Worm (Caenorhabditis elegans) whole organism, young adult: Measurements from ENCODE around the gene cut-1.

ENCODE experiments used
- B0019.2 ChIP-seq: fragments of 200-800 bp; sonication (Bioruptor generic); conservative IDR thresholded peaks from 2 replicates; pipeline ENCODE4 v1.3.6; 2022; ENCODE audit warnings: missing genetic modification reagents, missing genetic modification characterization, missing compliant biosample characterization
- B0261.1 ChIP-seq: sonication (generic microtip); optimal IDR thresholded peaks from 2 replicates; lab custom pipeline; 2016; ENCODE audit warnings: mild to moderate bottlenecking, missing genetic modification characterization, moderate library complexity, missing compliant biosample characterization
- D2030.7 ChIP-seq: fragments of 200-800 bp; sonication (Bioruptor generic); IDR thresholded peaks from 2 replicates; pipeline ENCODE4 v1.3.6; 2022; ENCODE audit warnings: missing genetic modification reagents, missing genetic modification characterization, missing compliant biosample characterization
- F22D6.2 ChIP-seq: sonication (generic microtip); optimal IDR thresholded peaks from 2 replicates; lab custom pipeline; 2016; ENCODE audit warnings: mild to moderate bottlenecking, missing genetic modification characterization, missing compliant biosample characterization
- F23B12.7 ChIP-seq: sonication (generic microtip); optimal IDR thresholded peaks from 2 replicates; lab custom pipeline; 2017; ENCODE audit warnings: missing genetic modification characterization, mild to moderate bottlenecking, missing compliant biosample characterization, antibody characterized with exemption, moderate library complexity; ENCODE audit not compliant: insufficient read depth
- F33H1.4 ChIP-seq: fragments of 200-800 bp; sonication (Bioruptor generic); IDR thresholded peaks from 2 replicates; pipeline ENCODE4 v1.3.6; 2022; ENCODE audit warnings: missing genetic modification reagents, missing genetic modification characterization, missing compliant biosample characterization
- F37B4.10 ChIP-seq: fragments of 200-800 bp; sonication (Bioruptor generic); IDR thresholded peaks from 2 replicates; pipeline ENCODE4 v1.3.6; 2022; ENCODE audit warnings: missing genetic modification characterization, missing compliant biosample characterization
- Y53F4B.3 ChIP-seq: fragments of 200-800 bp; sonication (Bioruptor generic); IDR thresholded peaks from 2 replicates; pipeline ENCODE4 v1.3.6; 2022; ENCODE audit warnings: missing genetic modification reagents, missing genetic modification characterization, missing compliant biosample characterization
- Y67H2A.10 ChIP-seq: fragments of 200-800 bp; sonication (Bioruptor generic); conservative IDR thresholded peaks from 2 replicates; pipeline ENCODE4 v1.3.6; 2022; ENCODE audit warnings: missing genetic modification reagents, missing genetic modification characterization, missing compliant biosample characterization
- Y79H2A.3 ChIP-seq: fragments of 200-800 bp; sonication (Bioruptor generic); conservative IDR thresholded peaks from 2 replicates; pipeline ENCODE4 v1.3.6; 2022; ENCODE audit warnings: missing genetic modification reagents, missing genetic modification characterization, missing compliant biosample characterization
- Y95B8A.8 ChIP-seq: fragments of 200-800 bp; sonication (Bioruptor generic); IDR thresholded peaks from 2 replicates; pipeline ENCODE4 v1.3.6; 2022; ENCODE audit warnings: missing genetic modification reagents, missing genetic modification characterization, missing compliant biosample characterization
- ZK185.1 ChIP-seq: sonication (generic microtip); optimal IDR thresholded peaks from 2 replicates; lab custom pipeline; 2016; ENCODE audit warnings: mild to moderate bottlenecking, missing genetic modification characterization, missing compliant biosample characterization; ENCODE audit not compliant: poor library complexity, severe bottlenecking
- ama-1 ChIP-seq, 3 experiments: fragments of 150-350 bp in 1 of 3; sonication (generic microtip) in 2 of 3; optimal IDR thresholded peaks; 2 replicates each; lab custom pipeline; 2014 to 2018; ENCODE audit warnings: missing biosample characterization in 2 of 3, missing genetic modification characterization in 2 of 3, missing genetic modification reagents in 2 of 3
- aptf-2 ChIP-seq: fragments of 200-800 bp; sonication (Bioruptor generic); conservative IDR thresholded peaks from 2 replicates; pipeline ENCODE4 v1.3.6; 2022; ENCODE audit warnings: missing genetic modification reagents, missing genetic modification characterization, missing compliant biosample characterization
- atf-7 ChIP-seq: sonication (generic microtip); optimal IDR thresholded peaks from 2 replicates; lab custom pipeline; 2017; ENCODE audit warnings: mild to moderate bottlenecking, missing genetic modification characterization, missing compliant biosample characterization
- attf-5 ChIP-seq: fragments of 200-800 bp; sonication (Bioruptor generic); optimal IDR thresholded peaks from 2 replicates; lab custom pipeline; 2018; ENCODE audit warnings: mild to moderate bottlenecking, missing genetic modification characterization, missing compliant biosample characterization
- attf-6 ChIP-seq: fragments of 200-800 bp; sonication (Bioruptor generic); IDR thresholded peaks from 2 replicates; pipeline ENCODE4 v1.3.6; 2022; ENCODE audit warnings: missing genetic modification reagents, missing genetic modification characterization, missing compliant biosample characterization
- ceh-27 ChIP-seq: fragments of 200-800 bp; sonication (Bioruptor generic); optimal IDR thresholded peaks from 2 replicates; lab custom pipeline; 2018; ENCODE audit warnings: mild to moderate bottlenecking, missing genetic modification characterization, moderate library complexity, missing compliant biosample characterization
- ceh-58 ChIP-seq: fragments of 200-800 bp; sonication (Bioruptor generic); IDR thresholded peaks from 2 replicates; pipeline ENCODE4 v1.3.6; 2022; ENCODE audit warnings: missing genetic modification characterization, missing compliant biosample characterization
- ceh-91 ChIP-seq: fragments of 200-800 bp; sonication (Bioruptor generic); IDR thresholded peaks from 2 replicates; pipeline ENCODE4 v1.3.6; 2022; ENCODE audit warnings: missing genetic modification reagents, missing genetic modification characterization, missing compliant biosample characterization
- dox-1 ChIP-seq: fragments of 200-800 bp; sonication (Bioruptor generic); IDR thresholded peaks from 2 replicates; pipeline ENCODE4 v1.3.6; 2022; ENCODE audit warnings: missing genetic modification reagents, missing genetic modification characterization, missing compliant biosample characterization
- egl-44 ChIP-seq: fragments of 200-800 bp; sonication (Bioruptor generic); IDR thresholded peaks from 2 replicates; pipeline ENCODE4 v1.3.6; 2022; ENCODE audit warnings: missing genetic modification reagents, missing genetic modification characterization, missing compliant biosample characterization
- ekl-4 ChIP-seq: fragments of 200-800 bp; sonication (Bioruptor generic); IDR thresholded peaks from 2 replicates; pipeline ENCODE4 v1.3.6; 2022; ENCODE audit warnings: missing genetic modification reagents, missing genetic modification characterization, missing compliant biosample characterization
- ets-4 ChIP-seq: fragments of 200-800 bp; sonication (Bioruptor generic); optimal IDR thresholded peaks from 2 replicates; lab custom pipeline; 2018; ENCODE audit warnings: mild to moderate bottlenecking, missing genetic modification characterization, missing compliant biosample characterization
- hmg-20 ChIP-seq: fragments of 200-800 bp; sonication (Bioruptor generic); IDR thresholded peaks from 2 replicates; pipeline ENCODE4 v1.3.6; 2022; ENCODE audit warnings: missing genetic modification reagents, missing genetic modification characterization, missing compliant biosample characterization
- lag-1 ChIP-seq: fragments of 200-800 bp; sonication (Bioruptor generic); IDR thresholded peaks from 2 replicates; pipeline ENCODE4 v1.3.6; 2022; ENCODE audit warnings: missing genetic modification reagents, missing genetic modification characterization, missing compliant biosample characterization
- lin-40 ChIP-seq: sonication (generic microtip); optimal IDR thresholded peaks from 2 replicates; lab custom pipeline; 2016; ENCODE audit warnings: missing genetic modification characterization, mild to moderate bottlenecking, missing compliant biosample characterization, missing genotype, missing genetic modification reagents
- lin-54 ChIP-seq: fragments of 200-800 bp; sonication (Bioruptor generic); optimal IDR thresholded peaks from 2 replicates; lab custom pipeline; 2018; ENCODE audit warnings: mild to moderate bottlenecking, missing genetic modification characterization, missing compliant biosample characterization
- lsl-1 ChIP-seq: fragments of 200-800 bp; sonication (Bioruptor generic); optimal IDR thresholded peaks from 2 replicates; lab custom pipeline; 2018; ENCODE audit warnings: mild to moderate bottlenecking, missing genetic modification characterization, moderate library complexity, missing compliant biosample characterization
- madf-8 ChIP-seq: fragments of 200-800 bp; sonication (Bioruptor generic); conservative IDR thresholded peaks from 2 replicates; pipeline ENCODE4 v1.3.6; 2022; ENCODE audit warnings: missing genetic modification reagents, missing genetic modification characterization, missing compliant biosample characterization
- nfyb-1 ChIP-seq: fragments of 200-800 bp; sonication (Bioruptor generic); IDR thresholded peaks from 2 replicates; pipeline ENCODE4 v1.3.6; 2022; ENCODE audit warnings: missing genetic modification reagents, missing genetic modification characterization, missing compliant biosample characterization
- nhr-179 ChIP-seq: sonication (generic microtip); optimal IDR thresholded peaks from 2 replicates; lab custom pipeline; 2016; ENCODE audit warnings: mild to moderate bottlenecking, missing genetic modification characterization, missing compliant biosample characterization
- nhr-27 ChIP-seq: fragments of 200-800 bp; sonication (Bioruptor generic); optimal IDR thresholded peaks from 2 replicates; lab custom pipeline; 2018; ENCODE audit warnings: mild to moderate bottlenecking, missing genetic modification characterization, moderate library complexity, missing compliant biosample characterization
- nhr-80 ChIP-seq: sonication (generic microtip); optimal IDR thresholded peaks from 2 replicates; lab custom pipeline; 2016; ENCODE audit warnings: missing genetic modification characterization, missing compliant biosample characterization
- pbrm-1 ChIP-seq: fragments of 200-800 bp; sonication (Bioruptor generic); IDR thresholded peaks from 2 replicates; pipeline ENCODE4 v1.3.6; 2022; ENCODE audit warnings: missing genetic modification reagents, missing genetic modification characterization, missing compliant biosample characterization
- rcor-1 ChIP-seq: fragments of 200-800 bp; sonication (Bioruptor generic); IDR thresholded peaks from 2 replicates; pipeline ENCODE4 v1.3.6; 2022; ENCODE audit warnings: missing genetic modification reagents, missing genetic modification characterization, missing compliant biosample characterization
- repo-1 ChIP-seq: sonication (generic microtip); optimal IDR thresholded peaks from 2 replicates; lab custom pipeline; 2017; ENCODE audit warnings: mild to moderate bottlenecking, missing genetic modification characterization, missing compliant biosample characterization
- snpc-3.4 ChIP-seq: sonication (generic microtip); optimal IDR thresholded peaks from 2 replicates; lab custom pipeline; 2017; ENCODE audit warnings: missing genetic modification characterization, mild to moderate bottlenecking, missing compliant biosample characterization, antibody characterized with exemption, moderate library complexity, missing genotype, missing genetic modification reagents
- sptf-2 ChIP-seq: fragments of 200-800 bp; sonication (Bioruptor generic); optimal IDR thresholded peaks from 2 replicates; lab custom pipeline; 2018; ENCODE audit warnings: mild to moderate bottlenecking, missing genetic modification characterization, missing compliant biosample characterization
- tbp1 ChIP-seq: fragments of 200-800 bp; sonication (Bioruptor generic); optimal IDR thresholded peaks from 2 replicates; lab custom pipeline; 2018; ENCODE audit warnings: mild to moderate bottlenecking, missing genetic modification characterization, missing compliant biosample characterization
- tbx-9 ChIP-seq: sonication (generic microtip); optimal IDR thresholded peaks from 2 replicates; lab custom pipeline; 2016; ENCODE audit warnings: borderline replicate concordance, missing genetic modification characterization, inconsistent platforms, missing compliant biosample characterization
- zim-3 ChIP-seq: sonication (generic microtip); optimal IDR thresholded peaks from 2 replicates; lab custom pipeline; 2017; ENCODE audit warnings: mild to moderate bottlenecking, missing genetic modification characterization, moderate library complexity, missing compliant biosample characterization
- ztf-22 ChIP-seq: fragments of 200-800 bp; sonication (Bioruptor generic); optimal IDR thresholded peaks from 2 replicates; lab custom pipeline; 2018; ENCODE audit warnings: mild to moderate bottlenecking, missing genetic modification characterization, moderate library complexity, missing compliant biosample characterization
- ztf-25 ChIP-seq: fragments of 200-800 bp; sonication (Bioruptor generic); IDR thresholded peaks from 2 replicates; pipeline ENCODE4 v1.3.6; 2022; ENCODE audit warnings: missing genetic modification reagents, missing genetic modification characterization, missing compliant biosample characterization
- ztf-28 ChIP-seq: fragments of 200-800 bp; sonication (Bioruptor generic); IDR thresholded peaks from 2 replicates; pipeline ENCODE4 v1.3.6; 2022; ENCODE audit warnings: missing genetic modification reagents, missing genetic modification characterization, missing compliant biosample characterization
- ztf-3 ChIP-seq: fragments of 200-800 bp; sonication (Bioruptor generic); optimal IDR thresholded peaks from 2 replicates; lab custom pipeline; 2018; ENCODE audit warnings: mild to moderate bottlenecking, missing genetic modification characterization, missing compliant biosample characterization

The cut-1 gene

DNA sequence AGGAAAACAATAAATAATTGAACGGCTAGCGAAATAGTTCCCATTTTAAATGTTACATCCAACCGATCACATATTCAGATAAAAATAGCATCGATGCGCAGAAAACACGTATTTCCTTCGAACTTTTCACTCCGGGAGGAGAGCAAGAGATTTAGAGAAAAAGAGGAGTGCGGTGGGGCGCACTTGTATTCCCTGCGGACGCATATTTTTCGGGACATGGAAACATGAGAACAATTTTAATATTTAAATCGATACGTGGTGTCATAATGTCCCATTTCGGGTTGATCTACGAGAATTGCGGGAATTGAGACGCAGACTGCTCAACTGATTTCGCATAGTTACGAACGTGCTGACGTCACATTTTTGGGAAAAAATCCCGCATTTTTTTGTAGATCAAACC is 24.5 kb downstream of the cut-1 start, which contains the start of gene C47G2.4 (continued):
- TF ChIP-seq ceh-91 (peak; percentile 28; the same call in 1 of the 2 replicates), Y95B8A.8 (GFP tag; lab: Robert Waterston, UW) (0 out of 2 replicates have a peak, but pooled peaks have one; percentile 31), Y53F4B.3 (GFP tag; lab: Robert Waterston, UW) (no peak), F37B4.10 (GFP tag; lab: Robert Waterston, UW) (no peak), ama-1 (optimal IDR thresholded peaks at IDR 0.05; lab: Kevin White, UChicago) (no peak), ama-1 (GFP tag; optimal IDR thresholded peaks at IDR 0.05; lab: Kevin White, UChicago) (no peak), snpc-3.4 (tag; lab: Kevin White, UChicago) (no peak), tbx-9 (tag; lab: Kevin White, UChicago) (no peak), lin-54 (GFP tag; lab: Kevin White, UChicago) (peak; percentile 64), ekl-4 (GFP tag; lab: Robert Waterston, UW) (0 out of 2 replicates have a peak, but pooled peaks have one; percentile 45), lin-40 (tag; lab: Kevin White, UChicago) (no peak), ZK185.1 (peak; percentile 61), hmg-20 (no peak), nfyb-1 (GFP tag; lab: Robert Waterston, UW) (peak; percentile 65; the same call in 1 of the 2 replicates), ztf-28 (GFP tag; lab: Robert Waterston, UW) (0 out of 2 replicates have a peak, but pooled peaks have one; percentile 11), rcor-1 (GFP tag; lab: Robert Waterston, UW) (peak; percentile 65), F22D6.2 (tag; lab: Kevin White, UChicago) (no peak), F23B12.7 (no peak), madf-8 (GFP tag; lab: Robert Waterston, UW) (peak; percentile 21; the same call in 1 of the 2 replicates), Y67H2A.10 (GFP tag; lab: Robert Waterston, UW) (no peak), lag-1 (GFP tag; lab: Robert Waterston, UW) (no peak), dox-1 (GFP tag; lab: Robert Waterston, UW) (peak; percentile 83), ets-4 (GFP tag; lab: Kevin White, UChicago) (no peak), ztf-25 (GFP tag; lab: Robert Waterston, UW) (no peak), sptf-2 (GFP tag; lab: Kevin White, UChicago) (no peak), nhr-80 (tag; lab: Kevin White, UChicago) (peak; percentile 7), attf-5 (peak; percentile 85), D2030.7 (peak; percentile 48), pbrm-1 (GFP tag; lab: Robert Waterston, UW) (0 out of 2 replicates have a peak, but pooled peaks have one; percentile 38), egl-44 (GFP tag; lab: Robert Waterston, UW) (no peak), nhr-179 (no peak), F33H1.4 (peak; percentile 48), ztf-22 (GFP tag; lab: Kevin White, UChicago) (no peak), Y79H2A.3 (no peak), aptf-2 (no peak), B0019.2 (GFP tag; lab: Robert Waterston, UW) (no peak), lsl-1 (GFP tag; lab: Kevin White, UChicago) (peak; percentile 66), nhr-27 (tag; lab: Kevin White, UChicago) (no peak), repo-1 (no peak), zim-3 (no peak), tbp1 (GFP tag; lab: Kevin White, UChicago) (peak; percentile 16), ztf-3 (GFP tag; lab: Kevin White, UChicago) (no peak), ceh-58 (GFP tag; lab: Robert Waterston, UW) (no peak), atf-7 (tag; lab: Kevin White, UChicago) (no peak), ceh-27 (peak; percentile 38), attf-6 (GFP tag; lab: Robert Waterston, UW) (no peak), B0261.1 (tag; lab: Kevin White, UChicago) (no peak)
